Fruit fly (Drosophila melanogaster): ENCODE data around the gene dpr17.

Gene dpr17

DNA sequence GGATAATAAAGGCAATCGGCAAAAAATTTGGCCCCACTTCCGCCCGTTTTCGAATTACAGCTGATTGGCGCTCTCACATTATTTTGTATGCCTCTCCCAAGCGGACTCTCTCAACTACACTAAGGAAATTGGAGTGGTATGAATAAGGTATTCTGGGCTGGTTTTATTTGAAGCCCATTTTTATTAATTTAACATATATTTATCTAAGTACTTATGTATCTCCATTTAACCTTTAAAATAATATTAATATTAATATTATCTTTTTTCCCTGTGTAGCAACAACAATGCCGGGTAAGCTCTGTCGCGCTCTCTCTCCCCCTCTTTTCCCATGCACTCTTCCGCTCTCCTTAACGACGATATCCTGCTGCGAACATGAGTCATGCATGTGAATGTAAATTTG lies 15.7 kb upstream of the dpr17 start:
- peak; percentile 39 for TF ChIP-seq schlank (tag; optimal IDR thresholded peaks at IDR 0.05)
- TF ChIP-seq cato (GFP tag; optimal IDR thresholded peaks at IDR 0.05; ENCODE audit: borderline replicate concordance), result no peak
- TF ChIP-seq CG7271 (tag; optimal IDR thresholded peaks at IDR 0.05), result no peak
- no peak for TF ChIP-seq pita (GFP tag; optimal IDR thresholded peaks at IDR 0.05)
- peak; percentile 53 for TF ChIP-seq CG12219 (GFP tag; optimal IDR thresholded peaks at IDR 0.05)
- peak; percentile 46; the same call in 1 of the 2 replicates for TF ChIP-seq peb (GFP tag; IDR thresholded peaks at IDR 0.05)
- TF ChIP-seq CG6813 (GFP tag; optimal IDR thresholded peaks at IDR 0.05), result peak; percentile 65
- TF ChIP-seq sim (GFP tag; IDR thresholded peaks at IDR 0.05), result no peak
- TF ChIP-seq CG17359 (tag; optimal IDR thresholded peaks at IDR 0.05), result peak; percentile 86
- no peak for TF ChIP-seq Usf (GFP tag; optimal IDR thresholded peaks at IDR 0.05)
- peak; percentile 80 for TF ChIP-seq H2.0 (GFP tag; IDR thresholded peaks at IDR 0.05)
- no peak for TF ChIP-seq YL-1 (GFP tag; optimal IDR thresholded peaks at IDR 0.05)
- no peak for TF ChIP-seq Camta (GFP tag; optimal IDR thresholded peaks at IDR 0.05)
- no peak for TF ChIP-seq Side (GFP tag; optimal IDR thresholded peaks at IDR 0.05)
- TF ChIP-seq CG12744 (GFP tag; optimal IDR thresholded peaks at IDR 0.05), result no peak
- TF ChIP-seq CG12104 (GFP tag; optimal IDR thresholded peaks at IDR 0.05), result peak; percentile 45
- TF ChIP-seq Nf-YC (tag; optimal IDR thresholded peaks at IDR 0.05), result no peak
- no peak for TF ChIP-seq tup (GFP tag; optimal IDR thresholded peaks at IDR 0.05)
- peak; percentile 62 for TF ChIP-seq CG31224 (GFP tag; IDR thresholded peaks at IDR 0.05)
- no peak for TF ChIP-seq CG17912 (GFP tag; optimal IDR thresholded peaks at IDR 0.05)
- no peak for TF ChIP-seq PHDP (tag; optimal IDR thresholded peaks at IDR 0.05)
- peak; percentile 65 for TF ChIP-seq CrebB (tag; optimal IDR thresholded peaks at IDR 0.05)
- TF ChIP-seq HLH54F (GFP tag; optimal IDR thresholded peaks at IDR 0.05), result no peak
- TF ChIP-seq Ada2b (GFP tag; IDR thresholded peaks at IDR 0.05), result peak; percentile 83
- TF ChIP-seq Dip3 (GFP tag; optimal IDR thresholded peaks at IDR 0.05), result no peak
- peak; percentile 85 for TF ChIP-seq Sox102F (GFP tag; optimal IDR thresholded peaks at IDR 0.05)
- no peak for TF ChIP-seq grn (GFP tag; optimal IDR thresholded peaks at IDR 0.05)
- TF ChIP-seq CG4854 (GFP tag; optimal IDR thresholded peaks at IDR 0.05), result no peak
- no peak for TF ChIP-seq Nf-YB (GFP tag; optimal IDR thresholded peaks at IDR 0.05)
- no peak for TF ChIP-seq pan (optimal IDR thresholded peaks at IDR 0.05)
- TF ChIP-seq pan (GFP tag; optimal IDR thresholded peaks at IDR 0.05 in 1 of 2, IDR thresholded peaks at IDR 0.05 in 1 of 2), result peak in 1 of 2 experiments; percentile 92
- TF ChIP-seq chif (GFP tag; optimal IDR thresholded peaks at IDR 0.05), result no peak
- peak; percentile 83 for TF ChIP-seq CG10366 (GFP tag; IDR thresholded peaks at IDR 0.05)
- no peak for TF ChIP-seq ERR (GFP tag; optimal IDR thresholded peaks at IDR 0.05)
- peak; percentile 82 for TF ChIP-seq lmd (GFP tag; IDR thresholded peaks at IDR 0.05)
- no peak for TF ChIP-seq CG17568 (GFP tag; optimal IDR thresholded peaks at IDR 0.05)
- TF ChIP-seq sr (GFP tag; IDR thresholded peaks at IDR 0.05), result no peak
- TF ChIP-seq jigr1 (GFP tag; IDR thresholded peaks at IDR 0.05), result 0 out of 3 replicates have a peak, but pooled peaks have one; percentile 10
- no peak; the same call in 1 of the 2 replicates for TF ChIP-seq CG8765 (GFP tag; IDR thresholded peaks at IDR 0.05)
- peak; percentile 40; the same call in 1 of the 2 replicates for TF ChIP-seq CG32767 (GFP tag; IDR thresholded peaks at IDR 0.05)
- no peak for TF ChIP-seq CG6683 (GFP tag; optimal IDR thresholded peaks at IDR 0.05)
- no peak for TF ChIP-seq fru (optimal IDR thresholded peaks at IDR 0.05)
- TF ChIP-seq pb (GFP tag; optimal IDR thresholded peaks at IDR 0.05), result no peak
- peak; percentile 41 for TF ChIP-seq CG9437 (GFP tag; optimal IDR thresholded peaks at IDR 0.05)
- no peak for TF ChIP-seq CG10431 (GFP tag; optimal IDR thresholded peaks at IDR 0.05)
- TF ChIP-seq mam (GFP tag; optimal IDR thresholded peaks at IDR 0.05), result no peak
- peak; percentile 85 for TF ChIP-seq CG13296 (GFP tag; optimal IDR thresholded peaks at IDR 0.05)
- TF ChIP-seq CG7556 (GFP tag; optimal IDR thresholded peaks at IDR 0.05), result no peak
- TF ChIP-seq NK7.1 (GFP tag; optimal IDR thresholded peaks at IDR 0.05), result no peak
- peak; percentile 40; the same call in 1 of the 2 replicates for TF ChIP-seq Ravus (GFP tag; IDR thresholded peaks at IDR 0.05)
- TF ChIP-seq Rx (GFP tag; IDR thresholded peaks at IDR 0.05), result peak; percentile 59
- no peak for TF ChIP-seq CG14710 (tag; optimal IDR thresholded peaks at IDR 0.05)

Data from whole organism, embryonic.